Worm (Caenorhabditis elegans) whole organism, L4 larva: ENCODE data around the gene C50F4.16.

Experiments used
- F44E2.7 ChIP-seq: fragments of 200-800 bp; sonication (Bioruptor generic); IDR thresholded peaks from 2 replicates; pipeline ENCODE4 v2.1.2; 2022; ENCODE audit warnings: missing genetic modification characterization, missing compliant biosample characterization
- F49E8.2 ChIP-seq: sonication (generic microtip); optimal IDR thresholded peaks from 2 replicates; lab custom pipeline; 2016; ENCODE audit warnings: missing compliant biosample characterization, mild to moderate bottlenecking, missing genetic modification characterization, borderline replicate concordance
- T26A8.4 ChIP-seq: fragments of 200-800 bp; sonication (Bioruptor generic); IDR thresholded peaks from 2 replicates; pipeline ENCODE4 v1.3.6; 2022; ENCODE audit warnings: missing genetic modification characterization, missing compliant biosample characterization
- Y48G9A.11 ChIP-seq: fragments of 200-800 bp; sonication (Bioruptor generic); IDR thresholded peaks from 2 replicates; pipeline ENCODE4 v1.3.6; 2022; ENCODE audit warnings: missing genetic modification reagents, missing genetic modification characterization, missing compliant biosample characterization
- Y75B8A.6 ChIP-seq: fragments of 200-800 bp; sonication (Bioruptor generic); IDR thresholded peaks from 2 replicates; pipeline ENCODE4 v1.3.6; 2022; ENCODE audit warnings: missing genetic modification reagents, missing genetic modification characterization, missing compliant biosample characterization
- ZK337.2 ChIP-seq: fragments of 200-800 bp; sonication (Bioruptor generic); IDR thresholded peaks from 2 replicates; pipeline ENCODE4 v1.3.6; 2022; ENCODE audit warnings: missing genetic modification reagents, missing genetic modification characterization, missing compliant biosample characterization
- ZK546.5 ChIP-seq, 2 experiments: sonication (generic microtip); optimal IDR thresholded peaks; 2 replicates each; lab custom pipeline; 2017; ENCODE audit warnings: missing biosample characterization in 2 of 2, missing genetic modification characterization in 2 of 2
- aha-1 ChIP-seq: fragments of 150-350 bp; peaks from one replicate; lab custom pipeline; 2014; ENCODE audit warnings: missing biosample characterization, missing genetic modification characterization
- attf-4 ChIP-seq: sonication (generic microtip); optimal IDR thresholded peaks from 3 replicates; lab custom pipeline; 2017; ENCODE audit warnings: missing biosample characterization, missing genetic modification characterization
- ceh-20 ChIP-seq: fragments of 200-800 bp; sonication (Bioruptor generic); IDR thresholded peaks from 2 replicates; pipeline ENCODE4 v1.3.6; 2022; ENCODE audit warnings: missing genetic modification reagents, missing genetic modification characterization, missing compliant biosample characterization
- ceh-28 ChIP-seq: fragments of 150-350 bp; optimal IDR thresholded peaks from 2 replicates; lab custom pipeline; 2014; ENCODE audit warnings: missing biosample characterization, missing genetic modification reagents, missing genetic modification characterization
- ceh-32 ChIP-seq: sonication (generic microtip); optimal IDR thresholded peaks from 2 replicates; lab custom pipeline; 2016; ENCODE audit warnings: mild to moderate bottlenecking, missing genetic modification characterization, missing compliant biosample characterization; ENCODE audit not compliant: poor library complexity
- cey-2 ChIP-seq: sonication (generic microtip); optimal IDR thresholded peaks from 3 replicates; lab custom pipeline; 2017; ENCODE audit warnings: missing genetic modification characterization, mild to moderate bottlenecking, missing compliant biosample characterization, antibody characterized with exemption, borderline replicate concordance; ENCODE audit not compliant: insufficient read depth
- ctbp-1 ChIP-seq: fragments of 200-800 bp; sonication (Bioruptor generic); IDR thresholded peaks from 2 replicates; pipeline ENCODE4 v1.3.6; 2022; ENCODE audit warnings: missing genetic modification reagents, missing genetic modification characterization, missing compliant biosample characterization
- daf-16 ChIP-seq, 3 experiments: sonication (generic microtip); optimal IDR thresholded peaks; 2 replicates each; lab custom pipeline; 2016 to 2017; ENCODE audit warnings: missing genetic modification characterization in 3 of 3, missing genetic modification reagents in 3 of 3, mild to moderate bottlenecking in 2 of 3, missing compliant biosample characterization in 2 of 3, missing biosample characterization in 1 of 3, moderate library complexity in 1 of 3
- daf-19 ChIP-seq: fragments of 200-800 bp; sonication (Bioruptor generic); conservative IDR thresholded peaks from 2 replicates; pipeline ENCODE4 v1.3.6; 2022; ENCODE audit warnings: missing genetic modification characterization, missing compliant biosample characterization
- dmd-8 ChIP-seq: fragments of 200-800 bp; sonication (Bioruptor generic); IDR thresholded peaks from 2 replicates; pipeline ENCODE4 v1.3.6; 2022; ENCODE audit warnings: missing genetic modification characterization, missing compliant biosample characterization
- dmd-9 ChIP-seq: fragments of 200-800 bp; sonication (Bioruptor generic); IDR thresholded peaks from 2 replicates; pipeline ENCODE4 v1.3.6; 2022; ENCODE audit warnings: missing genetic modification reagents, missing genetic modification characterization, missing compliant biosample characterization
- dpl-1 ChIP-seq: fragments of 150-350 bp; optimal IDR thresholded peaks from 2 replicates; lab custom pipeline; 2014; ENCODE audit warnings: missing biosample characterization, missing genetic modification reagents, missing genetic modification characterization
- egl-43 ChIP-seq: fragments of 200-800 bp; sonication (Bioruptor generic); IDR thresholded peaks from 2 replicates; pipeline ENCODE4 v1.3.6; 2022; ENCODE audit warnings: missing genetic modification reagents, missing genetic modification characterization, missing compliant biosample characterization
- fkh-10 ChIP-seq: fragments of 150-350 bp; optimal IDR thresholded peaks from 2 replicates; lab custom pipeline; 2014; ENCODE audit warnings: missing biosample characterization, missing genetic modification reagents, missing genetic modification characterization
- fos-1 ChIP-seq: fragments of 150-350 bp; optimal IDR thresholded peaks from 2 replicates; lab custom pipeline; 2014; ENCODE audit warnings: missing biosample characterization, missing genetic modification characterization
- hif-1 ChIP-seq, 2 experiments: sonication (generic microtip); optimal IDR thresholded peaks; 2 replicates each; lab custom pipeline; 2016 to 2017; ENCODE audit warnings: missing compliant biosample characterization in 2 of 2, missing genetic modification characterization in 2 of 2, missing genetic modification reagents in 2 of 2, missing genotype in 2 of 2, mild to moderate bottlenecking in 1 of 2
- hlh-30 ChIP-seq: sonication (generic microtip); optimal IDR thresholded peaks from 2 replicates; lab custom pipeline; 2017; ENCODE audit warnings: antibody characterized with exemption, mild to moderate bottlenecking, missing genetic modification characterization, missing compliant biosample characterization; ENCODE audit not compliant: insufficient read depth
- hmg-1.1 ChIP-seq: fragments of 200-800 bp; sonication (Bioruptor generic); IDR thresholded peaks from 2 replicates; pipeline ENCODE4 v1.3.6; 2022; ENCODE audit warnings: missing genetic modification reagents, missing genetic modification characterization, missing compliant biosample characterization
- jun-1 ChIP-seq: fragments of 150-350 bp; optimal IDR thresholded peaks from 2 replicates; lab custom pipeline; 2014; ENCODE audit warnings: missing biosample characterization, missing genetic modification reagents, missing genetic modification characterization
- lin-15B ChIP-seq: fragments of 150-350 bp; sonication (generic microtip); optimal IDR thresholded peaks from 3 replicates; lab custom pipeline; 2014; ENCODE audit warnings: missing biosample characterization, missing genetic modification characterization
- madf-5 ChIP-seq, 2 experiments: fragments of 200-800 bp; sonication (Bioruptor generic); IDR thresholded peaks; 2 replicates each; pipeline ENCODE4 v1.3.6; 2022; ENCODE audit warnings: missing compliant biosample characterization in 2 of 2, missing genetic modification characterization in 2 of 2
- mdl-1 ChIP-seq, 2 experiments: fragments of 150-350 bp in 1 of 2; sonication (generic microtip) in 1 of 2; optimal IDR thresholded peaks; 2 replicates each; lab custom pipeline; 2014 to 2017; ENCODE audit warnings: missing biosample characterization in 2 of 2, missing genetic modification characterization in 2 of 2
- mdt-29 ChIP-seq: fragments of 200-800 bp; sonication (Bioruptor generic); IDR thresholded peaks from 2 replicates; pipeline ENCODE4 v1.3.6; 2022; ENCODE audit warnings: missing genetic modification reagents, missing genetic modification characterization, missing compliant biosample characterization
- nhr-102 ChIP-seq: sonication (generic microtip); optimal IDR thresholded peaks from 2 replicates; lab custom pipeline; 2016; ENCODE audit warnings: mild to moderate bottlenecking, missing genetic modification characterization, moderate library complexity, missing compliant biosample characterization
- nhr-111 ChIP-seq: fragments of 200-800 bp; sonication (Bioruptor generic); optimal IDR thresholded peaks from 2 replicates; lab custom pipeline; 2018; ENCODE audit warnings: mild to moderate bottlenecking, missing genetic modification characterization, missing compliant biosample characterization
- nhr-237 ChIP-seq: sonication (generic microtip); optimal IDR thresholded peaks from 2 replicates; lab custom pipeline; 2017; ENCODE audit warnings: missing biosample characterization, missing genetic modification characterization
- nhr-28 ChIP-seq: fragments of 150-350 bp; optimal IDR thresholded peaks from 2 replicates; lab custom pipeline; 2014; ENCODE audit warnings: missing biosample characterization, missing genetic modification characterization
- nhr-42 ChIP-seq: fragments of 200-800 bp; sonication (Bioruptor generic); IDR thresholded peaks from 2 replicates; pipeline ENCODE4 v1.3.6; 2022; ENCODE audit warnings: missing genetic modification characterization, missing compliant biosample characterization
- nhr-48 ChIP-seq: sonication (generic microtip); optimal IDR thresholded peaks from 2 replicates; lab custom pipeline; 2016; ENCODE audit warnings: mild to moderate bottlenecking, missing genetic modification characterization, missing compliant biosample characterization
- nhr-6 ChIP-seq: fragments of 150-350 bp; optimal IDR thresholded peaks from 2 replicates; lab custom pipeline; 2014; ENCODE audit warnings: missing biosample characterization, missing genetic modification characterization
- nhr-76 ChIP-seq: fragments of 150-350 bp; optimal IDR thresholded peaks from 2 replicates; lab custom pipeline; 2014; ENCODE audit warnings: missing biosample characterization, missing genetic modification characterization
- nhr-77 ChIP-seq: fragments of 150-350 bp; optimal IDR thresholded peaks from 2 replicates; lab custom pipeline; 2014; ENCODE audit warnings: missing biosample characterization, missing genetic modification characterization
- pqm-1 ChIP-seq: sonication (generic microtip); optimal IDR thresholded peaks from 2 replicates; lab custom pipeline; 2017; ENCODE audit warnings: missing biosample characterization, missing genetic modification characterization
- sdz-12 ChIP-seq: fragments of 200-800 bp; sonication (Bioruptor generic); optimal IDR thresholded peaks from 2 replicates; lab custom pipeline; 2018; ENCODE audit warnings: mild to moderate bottlenecking, missing genetic modification characterization, missing compliant biosample characterization
- snpc-1.2 ChIP-seq: fragments of 200-800 bp; sonication (Bioruptor generic); IDR thresholded peaks from 2 replicates; pipeline ENCODE4 v1.3.6; 2022; ENCODE audit warnings: missing genetic modification reagents, missing genetic modification characterization, missing compliant biosample characterization
- snpc-4 ChIP-seq: fragments of 150-350 bp; optimal IDR thresholded peaks from 2 replicates; lab custom pipeline; 2014; ENCODE audit warnings: missing biosample characterization, missing genetic modification characterization
- tra-1 ChIP-seq: fragments of 200-800 bp; sonication (Bioruptor generic); IDR thresholded peaks from 2 replicates; pipeline ENCODE4 v1.3.6; 2022; ENCODE audit warnings: missing genetic modification reagents, missing genetic modification characterization, missing compliant biosample characterization
- zfp-3 ChIP-seq: fragments of 200-800 bp; sonication (Bioruptor generic); conservative IDR thresholded peaks from 2 replicates; pipeline ENCODE4 v1.3.6; 2022; ENCODE audit warnings: missing genetic modification reagents, missing genetic modification characterization, missing compliant biosample characterization
- zip-2 ChIP-seq: fragments of 150-350 bp; optimal IDR thresholded peaks from 2 replicates; lab custom pipeline; 2014; ENCODE audit warnings: missing biosample characterization, missing genetic modification characterization
- ztf-11 ChIP-seq: fragments of 150-350 bp; optimal IDR thresholded peaks from 2 replicates; lab custom pipeline; 2014; ENCODE audit warnings: missing biosample characterization, missing genetic modification characterization

The C50F4.16 gene

ce11 chrV:9549459-9549858 lies 8.1 kb upstream of the C50F4.16 start, which contains the start of gene nstp-10 (continued):
- no peak for TF ChIP-seq snpc-4
- TF ChIP-seq hmg-1.1 = no peak
- no peak for TF ChIP-seq ceh-20 (GFP tag; lab: Robert Waterston, UW)
- no peak for TF ChIP-seq hlh-30 (tag; lab: Kevin White, UChicago)
- TF ChIP-seq dpl-1 (GFP tag; lab: Kevin White, UChicago) = peak; percentile 42
- TF ChIP-seq nhr-28 (tag; lab: Kevin White, UChicago) = no peak
- no peak for TF ChIP-seq mdl-1 (tag; optimal IDR thresholded peaks at IDR 0.05; lab: Kevin White, UChicago)
- no peak for TF ChIP-seq attf-4 (tag; lab: Kevin White, UChicago)
- TF ChIP-seq egl-43 (GFP tag; lab: Robert Waterston, UW) = no peak
- TF ChIP-seq dmd-9 (GFP tag; lab: Robert Waterston, UW) = 0 out of 2 replicates have a peak, but pooled peaks have one; percentile 38
- TF ChIP-seq daf-16 (GFP tag; optimal IDR thresholded peaks at IDR 0.05; lab: Kevin White, UChicago) = no peak
- TF ChIP-seq daf-16 (tag; optimal IDR thresholded peaks at IDR 0.05; lab: Kevin White, UChicago) = peak; percentile 7
- no peak for TF ChIP-seq F44E2.7 (GFP tag; lab: Robert Waterston, UW)
- TF ChIP-seq cey-2 (tag; lab: Kevin White, UChicago) = no peak
- TF ChIP-seq ctbp-1 (GFP tag; lab: Robert Waterston, UW) = no peak
- TF ChIP-seq aha-1 (tag; lab: Kevin White, UChicago) = peak; percentile 94
- no peak for TF ChIP-seq nhr-48 (tag; lab: Kevin White, UChicago)
- TF ChIP-seq nhr-102 = no peak
- no peak for TF ChIP-seq madf-5 (GFP tag; IDR thresholded peaks at IDR 0.05; lab: Robert Waterston, UW)
- no peak for TF ChIP-seq daf-19
- no peak for TF ChIP-seq zip-2 (tag; lab: Kevin White, UChicago)
- TF ChIP-seq mdt-29 = no peak
- peak; percentile 20 for TF ChIP-seq lin-15B (tag; lab: Kevin White, UChicago)
- no peak for TF ChIP-seq fkh-10
- no peak for TF ChIP-seq jun-1 (tag; lab: Kevin White, UChicago)
- TF ChIP-seq nhr-6 (tag; lab: Kevin White, UChicago) = no peak
- TF ChIP-seq, all 104 proteins: peak for 27

- TF ChIP-seq F49E8.2 (tag; lab: Kevin White, UChicago) (no peak), ceh-28 (tag; lab: Kevin White, UChicago) (peak; percentile 59), madf-5 (GFP tag; IDR thresholded peaks at IDR 0.05; lab: Robert Waterston, UW) (peak in 1 of 2 experiments; percentile 86; a peak in 1 of 4 replicates), fkh-10 (peak; percentile 98), F44E2.7 (GFP tag; lab: Robert Waterston, UW) (no peak), daf-16 (GFP tag; optimal IDR thresholded peaks at IDR 0.05; lab: Kevin White, UChicago) (peak; percentile 71 to 96), daf-16 (tag; optimal IDR thresholded peaks at IDR 0.05; lab: Kevin White, UChicago) (peak; percentile 84), pqm-1 (tag; lab: Kevin White, UChicago) (peak; percentile 91), tra-1 (GFP tag; lab: Robert Waterston, UW) (peak; percentile 98), nhr-237 (tag; lab: Kevin White, UChicago) (peak; percentile 82), hlh-30 (tag; lab: Kevin White, UChicago) (peak; percentile 92), nhr-48 (tag; lab: Kevin White, UChicago) (peak; percentile 96), ztf-11 (tag; lab: Kevin White, UChicago) (no peak), hif-1 (tag; optimal IDR thresholded peaks at IDR 0.05; lab: Kevin White, UChicago) (peak; percentile 82 to 93), lin-15B (tag; lab: Kevin White, UChicago) (no peak), dmd-8 (GFP tag; lab: Robert Waterston, UW) (no peak), snpc-1.2 (GFP tag; lab: Robert Waterston, UW) (no peak), Y48G9A.11 (GFP tag; lab: Robert Waterston, UW) (0 out of 2 replicates have a peak, but pooled peaks have one; percentile 8), nhr-77 (tag; lab: Kevin White, UChicago) (peak; percentile 99), fos-1 (tag; lab: Kevin White, UChicago) (peak; percentile 74), ctbp-1 (GFP tag; lab: Robert Waterston, UW) (peak; percentile 98), nhr-76 (tag; lab: Kevin White, UChicago) (peak; percentile 85), ZK546.5 (tag; optimal IDR thresholded peaks at IDR 0.05; lab: Kevin White, UChicago) (peak in 1 of 2 experiments; percentile 79), sdz-12 (no peak), jun-1 (tag; lab: Kevin White, UChicago) (peak; percentile 97), ZK337.2 (GFP tag; lab: Robert Waterston, UW) (peak; percentile 68; the same call in 1 of the 2 replicates), T26A8.4 (GFP tag; lab: Robert Waterston, UW) (peak; percentile 98), nhr-102 (peak; percentile 99), nhr-42 (GFP tag; lab: Robert Waterston, UW) (peak; percentile 97), ceh-32 (tag; lab: Kevin White, UChicago) (peak; percentile 82), nhr-111 (GFP tag; lab: Kevin White, UChicago) (no peak), aha-1 (tag; lab: Kevin White, UChicago) (peak; percentile 100), zfp-3 (GFP tag; lab: Robert Waterston, UW) (peak; percentile 99), Y75B8A.6 (GFP tag; lab: Robert Waterston, UW) (peak; percentile 64; the same call in 1 of the 2 replicates), nhr-28 (tag; lab: Kevin White, UChicago) (peak; percentile 99)
Measured at ce11 chrV:9546860-9547269, 5.5 kb upstream of the C50F4.16 start, which contains the start of gene his-37. Gene his-37, plus strand, starts transcription at chrV:9547105.
